Fruit fly (Drosophila melanogaster): Measurements from ENCODE around the gene Agpat4.

DNA sequence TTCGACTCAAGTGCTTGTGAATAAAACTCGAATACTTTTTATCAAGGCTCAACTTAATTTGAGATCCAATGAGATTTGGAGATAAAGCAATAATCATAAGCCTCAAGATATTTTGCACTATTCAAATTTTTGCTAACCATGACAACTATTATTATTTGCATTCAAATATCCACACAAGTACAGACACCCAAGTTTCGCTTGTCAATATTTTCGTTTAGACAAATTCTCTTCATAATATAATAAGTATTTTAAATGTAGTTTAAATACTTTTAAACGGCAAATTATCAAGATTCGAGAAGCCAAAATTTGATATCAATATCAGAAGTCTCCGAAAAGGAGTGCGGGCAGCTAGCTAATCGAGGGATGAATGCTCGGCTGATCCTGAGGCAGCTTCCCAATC is 51.9 kb downstream of the Agpat4 start, which contains the start of gene CG33061:
- TF ChIP-seq GATAd (GFP tag; optimal IDR thresholded peaks at IDR 0.05) = no peak
- TF ChIP-seq psq (GFP tag; optimal IDR thresholded peaks at IDR 0.05) = no peak
- no peak for TF ChIP-seq h (GFP tag; optimal IDR thresholded peaks at IDR 0.05)
- no peak for TF ChIP-seq usp (GFP tag; optimal IDR thresholded peaks at IDR 0.05)
- TF ChIP-seq Abd-B (GFP tag; optimal IDR thresholded peaks at IDR 0.05) = no peak
- no peak for TF ChIP-seq Hr78 (GFP tag; optimal IDR thresholded peaks at IDR 0.05)

Data from whole organism, wandering third instar larva.